Fruit fly (Drosophila melanogaster) Kc167 (cell line): ENCODE results near the gene CG3091.

Source experiments
- Myc ChIP-seq: fragments of >200 bp; optimal IDR thresholded peaks from 2 replicates; lab custom pipeline; 2017; ENCODE audit warnings: missing external identifiers
- psq ChIP-seq: fragments of >200 bp; optimal IDR thresholded peaks from 2 replicates; lab custom pipeline; 2017; ENCODE audit warnings: missing external identifiers

dm6 chrX:2244753-2245152 is 9.2 kb downstream of the CG3091 start:
- TF ChIP-seq psq (no peak), Myc (no peak)
